Worm (Caenorhabditis elegans) whole organism, L2 larva: ENCODE data around the gene F13H10.9.
A peak's percentile ranks its signal among the peaks of the same experiment; 100 is the strongest.

Source experiments
- C34F6.9 ChIP-seq: fragments of 150-350 bp; optimal IDR thresholded peaks from 2 replicates; lab custom pipeline; 2014; ENCODE audit warnings: missing biosample characterization, missing genetic modification characterization
- R02D3.7 ChIP-seq: fragments of 150-350 bp; optimal IDR thresholded peaks from 2 replicates; lab custom pipeline; 2014; ENCODE audit warnings: missing biosample characterization, missing genetic modification characterization
- Y55F3AM.14 ChIP-seq: fragments of 200-800 bp; sonication (Bioruptor generic); optimal IDR thresholded peaks from 2 replicates; lab custom pipeline; 2018; ENCODE audit warnings: mild to moderate bottlenecking, missing genetic modification characterization, missing compliant biosample characterization
- ZK546.5 ChIP-seq: sonication (generic microtip); optimal IDR thresholded peaks from 2 replicates; lab custom pipeline; 2017; ENCODE audit warnings: missing biosample characterization, missing genetic modification characterization
- alr-1 ChIP-seq: fragments of 150-350 bp; optimal IDR thresholded peaks from 2 replicates; lab custom pipeline; 2014; ENCODE audit warnings: missing biosample characterization, missing genetic modification characterization
- aly-2 ChIP-seq: fragments of 150-350 bp; optimal IDR thresholded peaks from 2 replicates; lab custom pipeline; 2014; ENCODE audit warnings: missing biosample characterization, missing genetic modification characterization
- ceh-82 ChIP-seq: fragments of 150-350 bp; optimal IDR thresholded peaks from 2 replicates; lab custom pipeline; 2014; ENCODE audit warnings: missing biosample characterization, missing genetic modification characterization
- crh-2 ChIP-seq: sonication (generic microtip); optimal IDR thresholded peaks from 2 replicates; lab custom pipeline; 2017; ENCODE audit warnings: missing biosample characterization, missing genetic modification characterization
- egl-27 ChIP-seq: sonication (generic microtip); optimal IDR thresholded peaks from 3 replicates; lab custom pipeline; 2017; ENCODE audit warnings: missing biosample characterization, missing genetic modification reagents, missing genetic modification characterization
- elt-1 ChIP-seq: fragments of 150-350 bp; optimal IDR thresholded peaks from 2 replicates; lab custom pipeline; 2014; ENCODE audit warnings: missing biosample characterization, missing genetic modification characterization
- elt-3 ChIP-seq: sonication (generic microtip); optimal IDR thresholded peaks from 2 replicates; lab custom pipeline; 2017; ENCODE audit warnings: missing biosample characterization, missing genetic modification characterization
- fos-1 ChIP-seq: fragments of 150-350 bp; optimal IDR thresholded peaks from 2 replicates; lab custom pipeline; 2014; ENCODE audit warnings: missing biosample characterization, missing genetic modification characterization
- lin-11 ChIP-seq: fragments of 150-350 bp; sonication (generic microtip); optimal IDR thresholded peaks from 2 replicates; lab custom pipeline; 2014; ENCODE audit warnings: missing biosample characterization, missing genetic modification characterization, inconsistent platforms, mixed read lengths
- lin-39 ChIP-seq: fragments of 150-350 bp; optimal IDR thresholded peaks from 2 replicates; lab custom pipeline; 2014; ENCODE audit warnings: missing biosample characterization, missing genetic modification reagents, missing genetic modification characterization
- lsy-2 ChIP-seq, 2 experiments: fragments of 150-350 bp in 1 of 2; sonication (generic microtip) in 1 of 2; optimal IDR thresholded peaks; 2 replicates each; lab custom pipeline; 2014 to 2017; ENCODE audit warnings: missing biosample characterization in 2 of 2, missing genetic modification characterization in 2 of 2
- mab-5 ChIP-seq: fragments of 150-350 bp; optimal IDR thresholded peaks from 2 replicates; lab custom pipeline; 2014; ENCODE audit warnings: missing biosample characterization, missing genetic modification characterization
- mbf-1 ChIP-seq: sonication (generic microtip); optimal IDR thresholded peaks from 2 replicates; lab custom pipeline; 2017; ENCODE audit warnings: missing biosample characterization, missing genetic modification characterization
- nhr-10 ChIP-seq: sonication (generic microtip); optimal IDR thresholded peaks from 2 replicates; lab custom pipeline; 2017; ENCODE audit warnings: missing biosample characterization, missing genetic modification characterization
- nhr-11 ChIP-seq: fragments of 150-350 bp; optimal IDR thresholded peaks from 2 replicates; lab custom pipeline; 2014; ENCODE audit warnings: missing biosample characterization, missing genetic modification characterization
- nhr-12 ChIP-seq: fragments of 150-350 bp; optimal IDR thresholded peaks from 2 replicates; lab custom pipeline; 2014; ENCODE audit warnings: missing biosample characterization, missing genetic modification characterization
- nhr-129 ChIP-seq: fragments of 150-350 bp; optimal IDR thresholded peaks from 2 replicates; lab custom pipeline; 2014; ENCODE audit warnings: missing biosample characterization, missing genetic modification characterization
- nhr-21 ChIP-seq: fragments of 150-350 bp; optimal IDR thresholded peaks from 2 replicates; lab custom pipeline; 2014; ENCODE audit warnings: missing biosample characterization, missing genetic modification characterization
- nhr-23 ChIP-seq: fragments of 150-350 bp; optimal IDR thresholded peaks from 2 replicates; lab custom pipeline; 2014; ENCODE audit warnings: missing biosample characterization, missing genetic modification reagents, missing genetic modification characterization
- nhr-237 ChIP-seq: fragments of 150-350 bp; optimal IDR thresholded peaks from 2 replicates; lab custom pipeline; 2014; ENCODE audit warnings: missing biosample characterization, missing genetic modification characterization
- nhr-25 ChIP-seq: fragments of 150-350 bp; sonication (generic microtip); optimal IDR thresholded peaks from 3 replicates; lab custom pipeline; 2014; ENCODE audit warnings: missing biosample characterization, missing genetic modification characterization
- nhr-77 ChIP-seq: fragments of 150-350 bp; optimal IDR thresholded peaks from 2 replicates; lab custom pipeline; 2014; ENCODE audit warnings: missing biosample characterization, missing genetic modification characterization
- sma-3 ChIP-seq: sonication (generic microtip); optimal IDR thresholded peaks from 2 replicates; lab custom pipeline; 2016; ENCODE audit warnings: missing genetic modification reagents, missing genetic modification characterization, missing compliant biosample characterization
- unc-39 ChIP-seq: fragments of 150-350 bp; optimal IDR thresholded peaks from 2 replicates; lab custom pipeline; 2014; ENCODE audit warnings: missing biosample characterization, missing genetic modification characterization
- unc-55 ChIP-seq: fragments of 150-350 bp; sonication (generic microtip); optimal IDR thresholded peaks from 3 replicates; lab custom pipeline; 2014; ENCODE audit warnings: missing biosample characterization, missing genetic modification reagents, missing genetic modification characterization
- unc-62 ChIP-seq: fragments of 150-350 bp; optimal IDR thresholded peaks from 2 replicates; lab custom pipeline; 2014; ENCODE audit warnings: missing biosample characterization, missing genetic modification reagents, missing genetic modification characterization
- zag-1 ChIP-seq: fragments of 150-350 bp; optimal IDR thresholded peaks from 2 replicates; lab custom pipeline; 2014; ENCODE audit warnings: missing biosample characterization, missing genetic modification characterization
- ztf-11 ChIP-seq: sonication (generic microtip); optimal IDR thresholded peaks from 2 replicates; lab custom pipeline; 2017; ENCODE audit warnings: missing biosample characterization, missing genetic modification characterization
- ztf-4 ChIP-seq: fragments of 150-350 bp; optimal IDR thresholded peaks from 2 replicates; lab custom pipeline; 2014; ENCODE audit warnings: missing biosample characterization, missing genetic modification characterization

The F13H10.9 gene

ce11 chrIV:11037118-11037719 is 35.5 kb downstream of the F13H10.9 start:
- peak in 1 of 2 experiments; percentile 33 for TF ChIP-seq lsy-2 (tag; optimal IDR thresholded peaks at IDR 0.05; lab: Kevin White, UChicago)
- TF ChIP-seq ceh-82 (tag; lab: Kevin White, UChicago) = no peak
- TF ChIP-seq nhr-77 (tag; lab: Kevin White, UChicago) = no peak
- TF ChIP-seq sma-3 (GFP tag; lab: Kevin White, UChicago) = no peak
- TF ChIP-seq zag-1 = peak; percentile 22
- peak; percentile 73 for TF ChIP-seq fos-1 (tag; lab: Kevin White, UChicago)

- TF ChIP-seq nhr-12 (tag; lab: Kevin White, UChicago) = no peak
- no peak for TF ChIP-seq ztf-4 (tag; lab: Kevin White, UChicago)
- TF ChIP-seq lin-39 (tag; lab: Kevin White, UChicago) = no peak
- TF ChIP-seq lin-11 (tag; lab: Kevin White, UChicago) = no peak
- no peak for TF ChIP-seq nhr-237 (tag; lab: Kevin White, UChicago)
- TF ChIP-seq nhr-129 (tag; lab: Kevin White, UChicago) = no peak
- TF ChIP-seq nhr-23 (tag; lab: Kevin White, UChicago) = no peak
- TF ChIP-seq zag-1 = no peak
- TF ChIP-seq nhr-11 (tag; lab: Kevin White, UChicago) = no peak
- TF ChIP-seq alr-1 = no peak
- TF ChIP-seq mbf-1 (tag; lab: Kevin White, UChicago) = no peak
- no peak for TF ChIP-seq ZK546.5 (tag; lab: Kevin White, UChicago)
- no peak for TF ChIP-seq fos-1 (tag; lab: Kevin White, UChicago)
- TF ChIP-seq elt-1 (tag; lab: Kevin White, UChicago) = no peak
These were observed 36.5 kb downstream of the F13H10.9 start for ce11 chrIV:11038218-11038617.

ce11 chrIV:11038618-11038664 is 36.7 kb downstream of the F13H10.9 start, which contains the start of gene kdin-1:
Gene kdin-1, plus strand, starts transcription at chrIV:11038655.
- TF ChIP-seq zag-1 = no peak
- TF ChIP-seq R02D3.7 (tag; lab: Kevin White, UChicago) = no peak
- TF ChIP-seq nhr-21 (tag; lab: Kevin White, UChicago) = no peak

ce11 chrIV:11038665-11039064 is 37.0 kb downstream of the F13H10.9 start:
- TF ChIP-seq nhr-21 (tag; lab: Kevin White, UChicago) (no peak), nhr-129 (tag; lab: Kevin White, UChicago) (no peak), Y55F3AM.14 (no peak), ztf-11 (tag; lab: Kevin White, UChicago) (no peak), C34F6.9 (tag; lab: Kevin White, UChicago) (peak; percentile 53), unc-39 (tag; lab: Kevin White, UChicago) (no peak), mab-5 (tag; lab: Kevin White, UChicago) (no peak), unc-55 (GFP tag; lab: Kevin White, UChicago) (peak; percentile 64), R02D3.7 (tag; lab: Kevin White, UChicago) (no peak)

ce11 chrIV:11044377-11044776 is 42.7 kb downstream of the F13H10.9 start:
- TF ChIP-seq unc-55 (GFP tag; lab: Kevin White, UChicago) = no peak

ce11 chrIV:11048871-11049270 is 47.2 kb downstream of the F13H10.9 start, which contains the start of gene F36H1.11:
Gene F36H1.11, plus strand, starts transcription at chrIV:11049171.
- TF ChIP-seq nhr-129 (tag; lab: Kevin White, UChicago) (no peak), nhr-25 (tag; lab: Kevin White, UChicago) (no peak), egl-27 (tag; lab: Kevin White, UChicago) (no peak), unc-62 (GFP tag; lab: Kevin White, UChicago) (no peak), elt-3 (no peak), aly-2 (tag; lab: Kevin White, UChicago) (no peak), ztf-11 (tag; lab: Kevin White, UChicago) (no peak), crh-2 (tag; lab: Kevin White, UChicago) (no peak), nhr-21 (tag; lab: Kevin White, UChicago) (no peak), unc-39 (tag; lab: Kevin White, UChicago) (no peak), ztf-4 (tag; lab: Kevin White, UChicago) (no peak), nhr-10 (tag; lab: Kevin White, UChicago) (no peak)
